Fruit fly (Drosophila melanogaster) S2 (cell line): Measurements from ENCODE around the gene Adar.

Experiments used
- CG8478 ChIP-seq: fragments of >200 bp; optimal IDR thresholded peaks from 2 replicates; lab custom pipeline; 2018
- CTCF ChIP-seq, 2 experiments: fragments of >200 bp; optimal IDR thresholded peaks; 2 replicates each; lab custom pipeline; 2018

DNA sequence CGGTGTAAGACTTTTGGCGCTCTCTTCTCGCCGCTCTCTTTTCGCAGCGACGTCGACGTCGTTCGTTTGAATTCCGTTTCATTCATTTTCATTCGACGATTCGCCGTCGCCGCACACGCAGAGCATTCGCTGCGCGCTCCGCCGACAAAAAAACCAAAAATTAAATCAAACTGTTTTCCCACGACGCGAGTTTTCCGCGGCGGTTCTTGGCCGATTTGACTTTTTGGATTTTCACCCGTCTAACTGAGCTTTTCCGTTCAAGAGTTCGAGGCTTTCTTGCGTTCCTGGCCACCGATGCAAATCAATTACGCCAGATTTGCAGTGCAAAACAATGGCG, 57.7 kb downstream of the Adar start:
- TF ChIP-seq CG8478 (lab: Kevin White, UChicago) (no peak), CTCF (optimal IDR thresholded peaks at IDR 0.05; lab: Kevin White, UChicago) (no peak)
